Fruit fly (Drosophila melanogaster): ENCODE data around the gene sloth1.

The sloth1 gene

dm6 chrX:7007693-7008092 is 3.5 kb upstream of the sloth1 start (continued):
- TF ChIP-seq CG6854 (GFP tag; optimal IDR thresholded peaks at IDR 0.05) (no peak), eg (GFP tag; IDR thresholded peaks at IDR 0.05) (no peak), salr (GFP tag; optimal IDR thresholded peaks at IDR 0.05) (no peak), lz (GFP tag; optimal IDR thresholded peaks at IDR 0.05) (no peak), Hr4 (GFP tag; optimal IDR thresholded peaks at IDR 0.05) (no peak), svp (GFP tag) (peak; percentile 26), Ets96B (tag; optimal IDR thresholded peaks at IDR 0.05) (no peak), Lpt (GFP tag; optimal IDR thresholded peaks at IDR 0.05) (no peak), spab (GFP tag; optimal IDR thresholded peaks at IDR 0.05) (no peak), CG10669 (GFP tag; optimal IDR thresholded peaks at IDR 0.05) (peak; percentile 19), pdm3 (GFP tag; optimal IDR thresholded peaks at IDR 0.05) (peak; percentile 37), fd85E (GFP tag; optimal IDR thresholded peaks at IDR 0.05) (no peak), dsx (GFP tag; optimal IDR thresholded peaks at IDR 0.05; ENCODE audit: poor library complexity, severe bottlenecking) (peak; percentile 6), Eip93F (GFP tag; optimal IDR thresholded peaks at IDR 0.05) (no peak), CG8632 (GFP tag; optimal IDR thresholded peaks at IDR 0.05) (no peak), Sox14 (GFP tag; optimal IDR thresholded peaks at IDR 0.05) (no peak), acj6 (GFP tag; optimal IDR thresholded peaks at IDR 0.05) (no peak), CG34406 (GFP tag; optimal IDR thresholded peaks at IDR 0.05) (peak; percentile 6), CG6276 (GFP tag; optimal IDR thresholded peaks at IDR 0.05) (no peak), CG11762 (GFP tag; optimal IDR thresholded peaks at IDR 0.05; ENCODE audit: insufficient read depth) (no peak), CG11294 (GFP tag; IDR thresholded peaks at IDR 0.05) (no peak), CG31627 (GFP tag; optimal IDR thresholded peaks at IDR 0.05) (peak; percentile 19), CG1621 (tag; optimal IDR thresholded peaks at IDR 0.05) (no peak), CG16779 (tag; optimal IDR thresholded peaks at IDR 0.05) (no peak), Hr39 (GFP tag; optimal IDR thresholded peaks at IDR 0.05) (peak; percentile 19), Hr38 (GFP tag; optimal IDR thresholded peaks at IDR 0.05) (no peak), fkh (GFP tag; optimal IDR thresholded peaks at IDR 0.05) (no peak), cyc (GFP tag; optimal IDR thresholded peaks at IDR 0.05) (no peak)

dm6 chrX:7008102-7009087 is 2.8 kb upstream of the sloth1 start:
- TF ChIP-seq OdsH (GFP tag; optimal IDR thresholded peaks at IDR 0.05) (peak; percentile 67), CG4318 (GFP tag; optimal IDR thresholded peaks at IDR 0.05) (peak; percentile 18), Hr4 (GFP tag; optimal IDR thresholded peaks at IDR 0.05) (peak; percentile 76), lz (GFP tag; optimal IDR thresholded peaks at IDR 0.05) (peak; percentile 73), Sox102F (GFP tag; optimal IDR thresholded peaks at IDR 0.05) (peak; percentile 73), Hr38 (GFP tag; optimal IDR thresholded peaks at IDR 0.05) (no peak), Lpt (GFP tag; optimal IDR thresholded peaks at IDR 0.05) (peak; percentile 61), spab (GFP tag; optimal IDR thresholded peaks at IDR 0.05) (peak; percentile 65), ss (GFP tag; optimal IDR thresholded peaks at IDR 0.05) (peak; percentile 63 to 71), CG34406 (GFP tag; optimal IDR thresholded peaks at IDR 0.05) (peak; percentile 62), Sox14 (GFP tag; optimal IDR thresholded peaks at IDR 0.05) (peak; percentile 64), Eip78C (GFP tag) (peak; percentile 89), CG6163 (GFP tag; IDR thresholded peaks at IDR 0.05) (peak; percentile 65; the same call in 2 of the 3 replicates), CG3032 (tag; optimal IDR thresholded peaks at IDR 0.05) (peak; percentile 93), net (GFP tag; optimal IDR thresholded peaks at IDR 0.05) (peak; percentile 62), dsx (GFP tag; optimal IDR thresholded peaks at IDR 0.05; ENCODE audit: poor library complexity, severe bottlenecking) (peak; percentile 49), CG11294 (GFP tag; IDR thresholded peaks at IDR 0.05) (peak; percentile 28; the same call in 1 of the 2 replicates), topi (GFP tag; optimal IDR thresholded peaks at IDR 0.05) (peak; percentile 68), pdm3 (GFP tag; optimal IDR thresholded peaks at IDR 0.05) (peak; percentile 75), dac (GFP tag; optimal IDR thresholded peaks at IDR 0.05) (no peak), CG6854 (GFP tag; optimal IDR thresholded peaks at IDR 0.05) (peak; percentile 48), acj6 (GFP tag; optimal IDR thresholded peaks at IDR 0.05) (peak; percentile 67), CG8632 (GFP tag; optimal IDR thresholded peaks at IDR 0.05) (peak; percentile 60), CG10631 (GFP tag; optimal IDR thresholded peaks at IDR 0.05) (peak; percentile 67), eg (GFP tag; IDR thresholded peaks at IDR 0.05) (peak; percentile 78), fkh (GFP tag; optimal IDR thresholded peaks at IDR 0.05) (no peak), svp (GFP tag) (peak; percentile 74), CG15336 (GFP tag; IDR thresholded peaks at IDR 0.05) (peak; percentile 81), CG16779 (tag; optimal IDR thresholded peaks at IDR 0.05) (peak; percentile 26), CG6276 (GFP tag; optimal IDR thresholded peaks at IDR 0.05) (peak; percentile 68), CG8119 (GFP tag; IDR thresholded peaks at IDR 0.05) (peak; percentile 79), CG8319 (GFP tag; optimal IDR thresholded peaks at IDR 0.05) (no peak), CG31627 (GFP tag; optimal IDR thresholded peaks at IDR 0.05) (peak; percentile 37), Smox (GFP tag; optimal IDR thresholded peaks at IDR 0.05) (peak; percentile 51), Hr39 (GFP tag; optimal IDR thresholded peaks at IDR 0.05) (peak; percentile 56), Eip75B (GFP tag; optimal IDR thresholded peaks at IDR 0.05) (peak; percentile 72)
